Fruit fly (Drosophila melanogaster) whole organism, wandering third instar larva: ENCODE results near the gene CG13086.

Experiments used
- CrebA ChIP-seq: fragments of 200-800 bp; sonication (Bioruptor generic); optimal IDR thresholded peaks from 2 replicates; lab custom pipeline; 2016; ENCODE audit warnings: missing biosample characterization, mild to moderate bottlenecking, missing genetic modification characterization, borderline replicate concordance
- Dif ChIP-seq: fragments of 200-275, 200-300 bp; sonication (Bioruptor generic); optimal IDR thresholded peaks from 2 replicates; lab custom pipeline; 2018; ENCODE audit warnings: missing biosample characterization, missing genetic modification characterization; ENCODE audit not compliant: partially characterized antibody
- Hnf4 ChIP-seq: fragments of 200-800 bp; sonication (Bioruptor generic); optimal IDR thresholded peaks from 2 replicates; lab custom pipeline; 2016; ENCODE audit warnings: missing biosample characterization, mild to moderate bottlenecking, missing genetic modification characterization
- Hr83 ChIP-seq: fragments of 200-300 bp; sonication (Bioruptor generic); optimal IDR thresholded peaks from 2 replicates; lab custom pipeline; 2016; ENCODE audit warnings: missing biosample characterization, mild to moderate bottlenecking, missing genetic modification characterization, moderate library complexity; ENCODE audit not compliant: poor library complexity, severe bottlenecking
- Jra ChIP-seq: sonication (Bioruptor generic); optimal IDR thresholded peaks from 2 replicates; lab custom pipeline; 2016; ENCODE audit warnings: missing biosample characterization, missing genetic modification characterization
- OdsH ChIP-seq: fragments of 200-800 bp; sonication (Bioruptor generic); optimal IDR thresholded peaks from 2 replicates; lab custom pipeline; 2016; ENCODE audit warnings: missing biosample characterization, mild to moderate bottlenecking, missing genetic modification characterization
- Vsx2 ChIP-seq: fragments of 200-300, 225-300 bp; sonication (Bioruptor generic); optimal IDR thresholded peaks from 2 replicates; lab custom pipeline; 2018; ENCODE audit warnings: missing biosample characterization, missing genetic modification characterization; ENCODE audit not compliant: partially characterized antibody
- dmrt93B ChIP-seq: fragments of 200-800 bp; sonication (Bioruptor generic); optimal IDR thresholded peaks from 2 replicates; lab custom pipeline; 2018; ENCODE audit warnings: missing biosample characterization, mild to moderate bottlenecking, missing genetic modification characterization
- ey ChIP-seq: fragments of 200-800 bp; sonication (Bioruptor generic); optimal IDR thresholded peaks from 2 replicates; lab custom pipeline; 2016; ENCODE audit warnings: missing biosample characterization, missing genetic modification characterization
- fru ChIP-seq: fragments of 200-800 bp; sonication (Bioruptor generic); optimal IDR thresholded peaks from 3 replicates; lab custom pipeline; 2016; ENCODE audit warnings: missing biosample characterization, mild to moderate bottlenecking, missing genetic modification characterization
- jim ChIP-seq: fragments of 175-275, 200-325 bp; sonication (Bioruptor generic); optimal IDR thresholded peaks from 2 replicates; lab custom pipeline; 2016; ENCODE audit warnings: missing biosample characterization, mild to moderate bottlenecking, missing genetic modification characterization
- lola ChIP-seq: fragments of >200 bp; optimal IDR thresholded peaks from 2 replicates; lab custom pipeline; 2017; ENCODE audit warnings: missing biosample characterization, missing genetic modification characterization
- psq ChIP-seq: fragments of 200-800 bp; sonication (Bioruptor generic); optimal IDR thresholded peaks from 3 replicates; lab custom pipeline; 2017; ENCODE audit warnings: missing biosample characterization, mild to moderate bottlenecking, missing genetic modification characterization, moderate library complexity
- tai ChIP-seq: sonication (Bioruptor generic); optimal IDR thresholded peaks from 2 replicates; lab custom pipeline; 2016; ENCODE audit warnings: missing biosample characterization, missing genetic modification characterization

- no peak for TF ChIP-seq jim (GFP tag; lab: Kevin White, UChicago)
- no peak for TF ChIP-seq dmrt93B (GFP tag; lab: Kevin White, UChicago)
- TF ChIP-seq CrebA, result no peak
- TF ChIP-seq Dif (GFP tag; lab: Kevin White, UChicago), result no peak
- TF ChIP-seq tai (GFP tag; lab: Kevin White, UChicago), result no peak
- TF ChIP-seq fru (GFP tag; lab: Kevin White, UChicago), result no peak
- TF ChIP-seq Hr83 (GFP tag; lab: Kevin White, UChicago), result no peak
- no peak for TF ChIP-seq Hnf4 (GFP tag; lab: Kevin White, UChicago)
- TF ChIP-seq lola (GFP tag; lab: Kevin White, UChicago), result no peak
- TF ChIP-seq psq (GFP tag; lab: Kevin White, UChicago), result no peak
- no peak for TF ChIP-seq Jra
- no peak for TF ChIP-seq ey
- no peak for TF ChIP-seq Vsx2 (GFP tag; lab: Kevin White, UChicago)
- no peak for TF ChIP-seq OdsH (GFP tag; lab: Kevin White, UChicago)
These were observed 42.2 kb downstream of the CG13086 start for dm6 chr2L:19406419-19406818.
